Fruit fly (Drosophila melanogaster) whole organism, embryonic: Measurements from ENCODE around the gene PEK.

Source experiments
- Bgb ChIP-seq: fragments of 200-800 bp; sonication (Bioruptor generic); IDR thresholded peaks from 2 replicates; pipeline ENCODE4 v1.3.6; 2022; ENCODE audit warnings: missing biosample characterization, missing genetic modification characterization; ENCODE audit not compliant: partially characterized antibody
- CG10543 ChIP-seq: fragments of 200-800 bp; sonication (Bioruptor generic); optimal IDR thresholded peaks from 3 replicates; lab custom pipeline; 2017; ENCODE audit warnings: missing biosample characterization, mild to moderate bottlenecking, missing genetic modification characterization, moderate library complexity
- CG11456 ChIP-seq: fragments of 200-800 bp; sonication (Bioruptor generic); IDR thresholded peaks from 3 replicates; pipeline ENCODE4 v1.3.6; 2022; ENCODE audit warnings: missing biosample characterization, missing genetic modification characterization
- CG12155 ChIP-seq: fragments of 200-800 bp; sonication (Bioruptor generic); optimal IDR thresholded peaks from 3 replicates; lab custom pipeline; 2016; ENCODE audit warnings: missing biosample characterization, missing genetic modification characterization
- CG12391 ChIP-seq: fragments of 200-800 bp; sonication (Bioruptor generic); optimal IDR thresholded peaks from 3 replicates; lab custom pipeline; 2018; ENCODE audit warnings: missing biosample characterization, mild to moderate bottlenecking, missing genetic modification characterization, moderate library complexity
- CG13775 ChIP-seq: fragments of 200-800 bp; sonication (Bioruptor generic); optimal IDR thresholded peaks from 3 replicates; lab custom pipeline; 2017; ENCODE audit warnings: missing biosample characterization, mild to moderate bottlenecking, missing genetic modification characterization
- CG15479 ChIP-seq: fragments of 200-800 bp; sonication (Bioruptor generic); optimal IDR thresholded peaks from 3 replicates; lab custom pipeline; 2019; ENCODE audit warnings: missing biosample characterization, mild to moderate bottlenecking, missing genetic modification characterization, moderate library complexity
- CG16863 ChIP-seq: fragments of 200-800 bp; sonication (Bioruptor generic); optimal IDR thresholded peaks from 3 replicates; lab custom pipeline; 2016; ENCODE audit warnings: missing biosample characterization, missing genetic modification characterization
- CG17385 ChIP-seq: fragments of 200-800 bp; sonication (Bioruptor generic); optimal IDR thresholded peaks from 3 replicates; lab custom pipeline; 2018; ENCODE audit warnings: missing biosample characterization, mild to moderate bottlenecking, missing genetic modification characterization
- CG2202 ChIP-seq: fragments of 200-800 bp; sonication (Bioruptor generic); optimal IDR thresholded peaks from 2 replicates; lab custom pipeline; 2018; ENCODE audit warnings: missing biosample characterization, mild to moderate bottlenecking, missing genetic modification characterization
- CG32767 ChIP-seq: fragments of 200-800 bp; sonication (Bioruptor generic); IDR thresholded peaks from 2 replicates; pipeline ENCODE4 v1.3.6; 2022; ENCODE audit warnings: missing biosample characterization, missing genetic modification characterization
- CG3838 ChIP-seq: fragments of 200-800 bp; sonication (Bioruptor generic); optimal IDR thresholded peaks from 3 replicates; lab custom pipeline; 2016; ENCODE audit warnings: missing biosample characterization, missing genetic modification characterization
- CG5953 ChIP-seq: fragments of 200-800 bp; sonication (Bioruptor generic); IDR thresholded peaks from 2 replicates; pipeline ENCODE4 v1.3.6; 2022; ENCODE audit warnings: missing biosample characterization, missing genetic modification characterization
- CG6175 ChIP-seq: fragments of 200-800 bp; sonication (Bioruptor generic); IDR thresholded peaks from 3 replicates; pipeline ENCODE4 v1.3.6; 2022; ENCODE audit warnings: missing biosample characterization, missing genetic modification characterization
- CG9876 ChIP-seq: fragments of 200-800 bp; sonication (Bioruptor generic); optimal IDR thresholded peaks from 2 replicates; lab custom pipeline; 2016; ENCODE audit warnings: missing biosample characterization, missing genetic modification characterization
- CoRest ChIP-seq: fragments of 200-800 bp; sonication (Bioruptor generic); optimal IDR thresholded peaks from 3 replicates; lab custom pipeline; 2018; ENCODE audit warnings: missing biosample characterization, mild to moderate bottlenecking, missing genetic modification characterization, moderate library complexity
- Doc2 ChIP-seq: fragments of 200-800 bp; sonication (Bioruptor generic); IDR thresholded peaks from 2 replicates; pipeline ENCODE4 v1.3.6; 2022; ENCODE audit warnings: missing biosample characterization, missing genetic modification characterization
- Fer2 ChIP-seq: fragments of 200-800 bp; sonication (Bioruptor generic); optimal IDR thresholded peaks from 2 replicates; lab custom pipeline; 2018; ENCODE audit warnings: missing biosample characterization, mild to moderate bottlenecking, missing genetic modification characterization, moderate library complexity
- Fer3 ChIP-seq: fragments of 200-800 bp; sonication (Bioruptor generic); optimal IDR thresholded peaks from 2 replicates; lab custom pipeline; 2018; ENCODE audit warnings: missing biosample characterization, mild to moderate bottlenecking, missing genetic modification characterization, moderate library complexity
- Hmr ChIP-seq: fragments of 200-800 bp; sonication (Bioruptor generic); optimal IDR thresholded peaks from 3 replicates; lab custom pipeline; 2017; ENCODE audit warnings: mild to moderate bottlenecking, missing biosample characterization, missing genetic modification reagents, missing genetic modification characterization
- Hr3 ChIP-seq: fragments of 200-800 bp; sonication (Bioruptor generic); optimal IDR thresholded peaks from 3 replicates; lab custom pipeline; 2016; ENCODE audit warnings: missing biosample characterization, missing genetic modification characterization
- Jarid2 ChIP-seq: fragments of 200-800 bp; sonication (Bioruptor generic); optimal IDR thresholded peaks from 3 replicates; lab custom pipeline; 2017; ENCODE audit warnings: mild to moderate bottlenecking, missing biosample characterization, missing genetic modification reagents, missing genetic modification characterization
- Opbp ChIP-seq: fragments of 200-800 bp; sonication (Bioruptor generic); IDR thresholded peaks from 3 replicates; pipeline ENCODE4 v1.3.6; 2022; ENCODE audit warnings: missing biosample characterization, missing genetic modification characterization; ENCODE audit not compliant: partially characterized antibody
- Stat92E ChIP-seq, 3 experiments: fragments of >200 bp in 2 of 3; fragments of 200-800 bp in 1 of 3; sonication (Bioruptor generic) in 1 of 3; optimal IDR thresholded peaks; 2 replicates each; lab custom pipeline; 2017 to 2019; ENCODE audit warnings: missing biosample characterization in 3 of 3, missing genetic modification characterization in 3 of 3, mild to moderate bottlenecking in 1 of 3, moderate library complexity in 1 of 3
- Trl ChIP-seq, 3 experiments: fragments of >200 bp in 2 of 3; fragments of 200-800 bp in 1 of 3; sonication (Bioruptor generic) in 1 of 3; optimal IDR thresholded peaks; 2 replicates in 1 of 3; 3 replicates in 2 of 3; lab custom pipeline; 2016 to 2017; ENCODE audit warnings: missing biosample characterization in 1 of 3, missing genetic modification characterization in 1 of 3
- Usf ChIP-seq: fragments of 200-800 bp; sonication (Bioruptor generic); optimal IDR thresholded peaks from 2 replicates; lab custom pipeline; 2017; ENCODE audit warnings: missing genotype, missing biosample characterization, missing genetic modification characterization
- Xbp1 ChIP-seq: fragments of 200-800 bp; sonication (Bioruptor generic); optimal IDR thresholded peaks from 3 replicates; lab custom pipeline; 2016; ENCODE audit warnings: missing biosample characterization, mild to moderate bottlenecking, missing genetic modification characterization
- ap ChIP-seq: fragments of 200-800 bp; sonication (Bioruptor generic); IDR thresholded peaks from 2 replicates; pipeline ENCODE4 v1.3.6; 2022; ENCODE audit warnings: missing biosample characterization, missing genetic modification characterization
- bab2 ChIP-seq: fragments of 200-800 bp; sonication (Bioruptor generic); optimal IDR thresholded peaks from 2 replicates; lab custom pipeline; 2016; ENCODE audit warnings: missing biosample characterization, missing genetic modification characterization
- btn ChIP-seq: fragments of 200-800 bp; sonication (Bioruptor generic); optimal IDR thresholded peaks from 2 replicates; lab custom pipeline; 2016; ENCODE audit warnings: missing biosample characterization, missing genetic modification characterization
- chm ChIP-seq: fragments of 200-800 bp; sonication (Bioruptor generic); IDR thresholded peaks from 2 replicates; pipeline ENCODE4 v1.3.6; 2022; ENCODE audit warnings: missing biosample characterization, missing genetic modification characterization
- dan ChIP-seq: fragments of 200-800 bp; sonication (Bioruptor generic); IDR thresholded peaks from 2 replicates; pipeline ENCODE4 v1.3.6; 2022; ENCODE audit warnings: missing biosample characterization, missing genetic modification characterization
- fu2 ChIP-seq: fragments of 200-800 bp; sonication (Bioruptor generic); optimal IDR thresholded peaks from 2 replicates; lab custom pipeline; 2016; ENCODE audit warnings: missing biosample characterization, missing genetic modification characterization
- hb ChIP-seq: fragments of 200-800 bp; sonication (Bioruptor generic); IDR thresholded peaks from 3 replicates; pipeline ENCODE4 v1.3.6; 2022; ENCODE audit warnings: missing biosample characterization, missing genetic modification characterization; ENCODE audit not compliant: partially characterized antibody
- maf-S ChIP-seq: fragments of 200-800 bp; sonication (Bioruptor generic); optimal IDR thresholded peaks from 2 replicates; lab custom pipeline; 2016; ENCODE audit warnings: missing biosample characterization, missing genetic modification characterization
- nau ChIP-seq: fragments of 200-800 bp; sonication (Bioruptor generic); optimal IDR thresholded peaks from 3 replicates; lab custom pipeline; 2017; ENCODE audit warnings: missing biosample characterization, mild to moderate bottlenecking, missing genetic modification characterization, missing genetic modification reagents
- onecut ChIP-seq: fragments of 200-800 bp; sonication (Bioruptor generic); IDR thresholded peaks from 2 replicates; pipeline ENCODE4 v1.3.6; 2022; ENCODE audit warnings: missing biosample characterization, missing genetic modification characterization
- pum ChIP-seq: fragments of 200-800 bp; sonication (Bioruptor generic); optimal IDR thresholded peaks from 2 replicates; lab custom pipeline; 2016; ENCODE audit warnings: missing biosample characterization, missing genetic modification characterization
- pzg ChIP-seq: fragments of 200-800 bp; sonication (Bioruptor generic); optimal IDR thresholded peaks from 3 replicates; lab custom pipeline; 2018; ENCODE audit warnings: missing biosample characterization, mild to moderate bottlenecking, missing genetic modification characterization, moderate library complexity
- ranshi ChIP-seq: fragments of 200-800 bp; sonication (Bioruptor generic); IDR thresholded peaks from 2 replicates; pipeline ENCODE4 v1.3.6; 2022; ENCODE audit warnings: missing biosample characterization, missing genetic modification characterization
- repo ChIP-seq: fragments of 200-800 bp; sonication (Bioruptor generic); optimal IDR thresholded peaks from 2 replicates; lab custom pipeline; 2016; ENCODE audit warnings: missing biosample characterization, missing genetic modification characterization
- row ChIP-seq: fragments of 200-800 bp; sonication (Bioruptor generic); IDR thresholded peaks from 3 replicates; pipeline ENCODE4 v1.3.6; 2022; ENCODE audit warnings: missing biosample characterization, missing genetic modification characterization
- run ChIP-seq: fragments of 200-800 bp; sonication (Bioruptor generic); optimal IDR thresholded peaks from 3 replicates; lab custom pipeline; 2018; ENCODE audit warnings: missing biosample characterization, mild to moderate bottlenecking, missing genetic modification characterization
- sima ChIP-seq: fragments of 200-800 bp; sonication (Bioruptor generic); optimal IDR thresholded peaks from 2 replicates; lab custom pipeline; 2016; ENCODE audit warnings: missing biosample characterization, missing genetic modification characterization
- slbo ChIP-seq: fragments of 200-800 bp; sonication (Bioruptor generic); IDR thresholded peaks from 2 replicates; pipeline ENCODE4 v1.3.6; 2022; ENCODE audit warnings: missing biosample characterization, missing genetic modification characterization
- tin ChIP-seq: fragments of 200-800 bp; sonication (Bioruptor generic); optimal IDR thresholded peaks from 3 replicates; lab custom pipeline; 2016; ENCODE audit warnings: missing biosample characterization, missing genetic modification characterization
- tup ChIP-seq: fragments of 200-800 bp; sonication (Bioruptor generic); optimal IDR thresholded peaks from 2 replicates; lab custom pipeline; 2016; ENCODE audit warnings: missing biosample characterization, mild to moderate bottlenecking, missing genetic modification characterization, moderate library complexity
- wek ChIP-seq: fragments of 200-800 bp; sonication (Bioruptor generic); optimal IDR thresholded peaks from 3 replicates; lab custom pipeline; 2018; ENCODE audit warnings: missing biosample characterization, mild to moderate bottlenecking, missing genetic modification characterization, moderate library complexity
- zf30C ChIP-seq: fragments of 200-800 bp; sonication (Bioruptor generic); optimal IDR thresholded peaks from 3 replicates; lab custom pipeline; 2018; ENCODE audit warnings: missing biosample characterization, mild to moderate bottlenecking, missing genetic modification characterization

The PEK gene

dm6 chr3R:5485295-5485718 is 20.8 kb upstream of the PEK start, which contains the start of gene CG31550 (continued):
- TF ChIP-seq CG6175 (GFP tag; lab: Robert Waterston, UW) (0 out of 3 replicates have a peak, but pooled peaks have one; percentile 59), Fer2 (tag; lab: Kevin White, UChicago) (peak; percentile 44), Jarid2 (GFP tag; lab: Kevin White, UChicago) (peak; percentile 20), CG3838 (GFP tag; lab: Kevin White, UChicago) (no peak), Fer3 (tag; lab: Kevin White, UChicago) (peak; percentile 74), CG12391 (tag; lab: Kevin White, UChicago) (peak; percentile 82), pum (peak; percentile 19), CG32767 (GFP tag; lab: Robert Waterston, UW) (peak; percentile 57; the same call in 1 of the 2 replicates), CG2202 (peak; percentile 27), Trl (optimal IDR thresholded peaks at IDR 0.05; lab: Kevin White, UChicago) (no peak), Trl (GFP tag; optimal IDR thresholded peaks at IDR 0.05; lab: Kevin White, UChicago) (peak; percentile 23), tup (GFP tag; lab: Kevin White, UChicago) (no peak), tin (GFP tag; lab: Kevin White, UChicago) (peak; percentile 77), Doc2 (GFP tag; lab: Robert Waterston, UW) (no peak), hb (GFP tag; lab: Robert Waterston, UW) (no peak), pzg (GFP tag; lab: Kevin White, UChicago) (peak; percentile 46), CG15479 (GFP tag; lab: Kevin White, UChicago) (no peak), Hmr (GFP tag; lab: Kevin White, UChicago) (no peak), CG11456 (peak; percentile 83), CG9876 (peak; percentile 18), run (tag; lab: Kevin White, UChicago) (no peak), btn (GFP tag; lab: Kevin White, UChicago) (no peak), zf30C (GFP tag; lab: Kevin White, UChicago) (peak; percentile 90), CG17385 (GFP tag; lab: Kevin White, UChicago) (peak; percentile 65), CG12155 (GFP tag; lab: Kevin White, UChicago) (peak; percentile 64), Usf (GFP tag; lab: Kevin White, UChicago) (peak; percentile 33), ap (GFP tag; lab: Robert Waterston, UW) (peak; percentile 68), sima (GFP tag; lab: Kevin White, UChicago) (no peak), wek (GFP tag; lab: Kevin White, UChicago) (peak; percentile 6), CG16863 (GFP tag; lab: Kevin White, UChicago) (peak; percentile 22), dan (no peak), CG10543 (peak; percentile 36), repo (GFP tag; lab: Kevin White, UChicago) (no peak), CG13775 (GFP tag; lab: Kevin White, UChicago) (peak; percentile 66), maf-S (GFP tag; lab: Kevin White, UChicago) (peak; percentile 21), nau (GFP tag; lab: Kevin White, UChicago) (no peak), bab2 (peak; percentile 46), CG5953 (GFP tag; lab: Robert Waterston, UW) (peak; percentile 31; the same call in 1 of the 2 replicates)

- TF ChIP-seq Stat92E (GFP tag; optimal IDR thresholded peaks at IDR 0.05; lab: Kevin White, UChicago), result peak in 1 of 3 experiments; percentile 9
- TF ChIP-seq Hr3 (GFP tag; lab: Kevin White, UChicago), result peak; percentile 0
- no peak for TF ChIP-seq CG13775 (GFP tag; lab: Kevin White, UChicago)
- TF ChIP-seq Opbp (GFP tag; lab: Robert Waterston, UW), result 0 out of 3 replicates have a peak, but pooled peaks have one; percentile 28
- TF ChIP-seq slbo, result peak; percentile 63
- no peak for TF ChIP-seq fu2 (GFP tag; lab: Kevin White, UChicago)
- TF ChIP-seq Bgb (GFP tag; lab: Robert Waterston, UW), result peak; percentile 29; the same call in 1 of the 2 replicates
- peak; percentile 32; the same call in 1 of the 2 replicates for TF ChIP-seq chm
- TF ChIP-seq ranshi (GFP tag; lab: Robert Waterston, UW), result 0 out of 2 replicates have a peak, but pooled peaks have one; percentile 27
- TF ChIP-seq Xbp1 (GFP tag; lab: Kevin White, UChicago), result peak; percentile 36
- TF ChIP-seq onecut, result peak; percentile 80
- peak; percentile 33 for TF ChIP-seq CoRest (tag; lab: Kevin White, UChicago)
- TF ChIP-seq row (GFP tag; lab: Robert Waterston, UW), result peak; percentile 78
Observed at dm6 chr3R:5483488-5484109, 19.0 kb upstream of the PEK start, which contains the start of gene ksr. Gene ksr (minus strand): TSS chr3R:5483906.
